Fruit fly (Drosophila melanogaster) whole organism, embryonic: ENCODE data around the gene Trpgamma.

Experiments
- Aef1 ChIP-seq: fragments of 200-800 bp; sonication (Bioruptor generic); IDR thresholded peaks from 3 replicates; pipeline ENCODE4 v1.3.6; 2022; ENCODE audit warnings: missing biosample characterization, missing genetic modification characterization
- BtbVII ChIP-seq: fragments of 200-800 bp; sonication (Bioruptor generic); optimal IDR thresholded peaks from 3 replicates; lab custom pipeline; 2017; ENCODE audit warnings: missing biosample characterization, mild to moderate bottlenecking, missing genetic modification characterization
- CG11504 ChIP-seq: fragments of 200-800 bp; sonication (Bioruptor generic); optimal IDR thresholded peaks from 3 replicates; lab custom pipeline; 2019; ENCODE audit warnings: missing biosample characterization, mild to moderate bottlenecking, missing genetic modification characterization, moderate library complexity
- CG12236 ChIP-seq: fragments of 200-800 bp; sonication (Bioruptor generic); optimal IDR thresholded peaks from 2 replicates; lab custom pipeline; 2016; ENCODE audit warnings: missing biosample characterization, missing genetic modification characterization
- CG14441 ChIP-seq: fragments of 200-800 bp; sonication (Bioruptor generic); IDR thresholded peaks from 2 replicates; pipeline ENCODE4 v1.3.6; 2022; ENCODE audit warnings: missing biosample characterization, missing genetic modification characterization
- CG15269 ChIP-seq: fragments of 200-800 bp; sonication (Bioruptor generic); optimal IDR thresholded peaks from 2 replicates; lab custom pipeline; 2018; ENCODE audit warnings: missing biosample characterization, mild to moderate bottlenecking, missing genetic modification characterization, moderate library complexity
- CG16815 ChIP-seq: fragments of 200-800 bp; sonication (Bioruptor generic); optimal IDR thresholded peaks from 3 replicates; lab custom pipeline; 2017; ENCODE audit warnings: missing biosample characterization, mild to moderate bottlenecking, missing genetic modification characterization
- CG17802 ChIP-seq: fragments of 200-800 bp; sonication (Bioruptor generic); optimal IDR thresholded peaks from 2 replicates; lab custom pipeline; 2018; ENCODE audit warnings: missing biosample characterization, mild to moderate bottlenecking, missing genetic modification characterization, moderate library complexity
- CG18599 ChIP-seq: fragments of 200-800 bp; sonication (Bioruptor generic); optimal IDR thresholded peaks from 3 replicates; lab custom pipeline; 2017; ENCODE audit warnings: missing biosample characterization, missing genetic modification characterization, mild to moderate bottlenecking, moderate library complexity, missing genetic modification reagents
- CG2678 ChIP-seq: fragments of 200-800 bp; sonication (Bioruptor generic); optimal IDR thresholded peaks from 3 replicates; lab custom pipeline; 2019; ENCODE audit warnings: missing biosample characterization, mild to moderate bottlenecking, missing genetic modification characterization, moderate library complexity
- CG2712 ChIP-seq: fragments of 200-800 bp; optimal IDR thresholded peaks from 3 replicates; lab custom pipeline; 2019; ENCODE audit warnings: missing biosample characterization, mild to moderate bottlenecking, missing genetic modification characterization, moderate library complexity
- CG2889 ChIP-seq: fragments of 200-800 bp; sonication (Bioruptor generic); IDR thresholded peaks from 3 replicates; pipeline ENCODE4 v1.3.6; 2022; ENCODE audit warnings: missing biosample characterization, missing genetic modification characterization
- CG31441 ChIP-seq: fragments of 200-800 bp; sonication (Bioruptor generic); IDR thresholded peaks from 2 replicates; pipeline ENCODE4 v1.3.6; 2022; ENCODE audit warnings: missing biosample characterization, missing genetic modification characterization
- CG33557 ChIP-seq: fragments of 200-800 bp; sonication (Bioruptor generic); optimal IDR thresholded peaks from 2 replicates; lab custom pipeline; 2019; ENCODE audit warnings: missing biosample characterization, mild to moderate bottlenecking, missing genetic modification characterization, moderate library complexity
- CG3407 ChIP-seq: fragments of 200-800 bp; sonication (Bioruptor generic); optimal IDR thresholded peaks from 2 replicates; lab custom pipeline; 2018; ENCODE audit warnings: missing biosample characterization, mild to moderate bottlenecking, missing genetic modification characterization
- CG34422 ChIP-seq: fragments of 200-800 bp; sonication (Bioruptor generic); IDR thresholded peaks from 3 replicates; pipeline ENCODE4 v1.3.6; 2022; ENCODE audit warnings: missing biosample characterization, missing genetic modification characterization
- CG4424 ChIP-seq: fragments of 200-800 bp; sonication (Bioruptor generic); optimal IDR thresholded peaks from 3 replicates; lab custom pipeline; 2016; ENCODE audit warnings: missing biosample characterization, missing genetic modification characterization
- CG7786 ChIP-seq: fragments of 200-800 bp; sonication (Bioruptor generic); optimal IDR thresholded peaks from 2 replicates; lab custom pipeline; 2016; ENCODE audit warnings: missing biosample characterization, missing genetic modification characterization
- CG7839 ChIP-seq: fragments of 200-800 bp; sonication (Bioruptor generic); optimal IDR thresholded peaks from 3 replicates; lab custom pipeline; 2018; ENCODE audit warnings: missing biosample characterization, mild to moderate bottlenecking, missing genetic modification characterization, moderate library complexity
- Drgx ChIP-seq: fragments of 200-800 bp; sonication (Bioruptor generic); IDR thresholded peaks from 2 replicates; pipeline ENCODE4 v1.3.6; 2022; ENCODE audit warnings: missing biosample characterization, missing genetic modification characterization
- Hr51 ChIP-seq, 2 experiments: fragments of 200-800 bp; sonication (Bioruptor generic); optimal IDR thresholded peaks; 2 replicates in 1 of 2; 3 replicates in 1 of 2; lab custom pipeline; 2016 to 2018; ENCODE audit warnings: missing biosample characterization in 2 of 2, missing genetic modification characterization in 2 of 2, mild to moderate bottlenecking in 1 of 2, moderate library complexity in 1 of 2
- PHDP ChIP-seq: fragments of 200-800 bp; sonication (Bioruptor generic); optimal IDR thresholded peaks from 3 replicates; lab custom pipeline; 2018; ENCODE audit warnings: missing biosample characterization, mild to moderate bottlenecking, missing genetic modification characterization, moderate library complexity
- Sox100B ChIP-seq: fragments of 200-800 bp; sonication (Bioruptor generic); optimal IDR thresholded peaks from 3 replicates; lab custom pipeline; 2018; ENCODE audit warnings: missing biosample characterization, mild to moderate bottlenecking, missing genetic modification characterization
- Sox102F ChIP-seq: fragments of 200-800 bp; sonication (Bioruptor generic); optimal IDR thresholded peaks from 2 replicates; lab custom pipeline; 2018; ENCODE audit warnings: missing biosample characterization, mild to moderate bottlenecking, missing genetic modification characterization, moderate library complexity
- Xrp1 ChIP-seq: fragments of 200-800 bp; sonication (Bioruptor generic); IDR thresholded peaks from 2 replicates; pipeline ENCODE4 v1.3.6; 2022; ENCODE audit warnings: missing biosample characterization, missing genetic modification characterization
- bsh ChIP-seq, 2 experiments: fragments of 200-800 bp; sonication (Bioruptor generic); optimal IDR thresholded peaks; 2 replicates each; lab custom pipeline; 2017 to 2018; ENCODE audit warnings: mild to moderate bottlenecking in 2 of 2, missing biosample characterization in 2 of 2, missing genetic modification characterization in 2 of 2, moderate library complexity in 1 of 2
- dmrt99B ChIP-seq: fragments of 200-800 bp; sonication (Bioruptor generic); optimal IDR thresholded peaks from 2 replicates; lab custom pipeline; 2018; ENCODE audit warnings: missing biosample characterization, mild to moderate bottlenecking, missing genetic modification characterization, moderate library complexity
- fd64A ChIP-seq: fragments of 200-800 bp; sonication (Bioruptor generic); optimal IDR thresholded peaks from 3 replicates; lab custom pipeline; 2018; ENCODE audit warnings: missing biosample characterization, mild to moderate bottlenecking, missing genetic modification characterization
- gem ChIP-seq: fragments of 200-800 bp; sonication (Bioruptor generic); optimal IDR thresholded peaks from 2 replicates; lab custom pipeline; 2019; ENCODE audit warnings: missing biosample characterization, mild to moderate bottlenecking, missing genetic modification characterization, moderate library complexity
- grau ChIP-seq: fragments of 200-800 bp; optimal IDR thresholded peaks from 3 replicates; lab custom pipeline; 2019; ENCODE audit warnings: missing biosample characterization, mild to moderate bottlenecking, missing genetic modification characterization, moderate library complexity
- hkb ChIP-seq, 2 experiments: fragments of 200-800 bp in 1 of 2; fragments of >200 bp in 1 of 2; sonication (Bioruptor generic) in 1 of 2; IDR thresholded peaks in 1 of 2; optimal IDR thresholded peaks in 1 of 2; 2 replicates each; pipeline versions ENCODE4 v1.3.6 to Lab custom; 2017 to 2022; ENCODE audit warnings: missing biosample characterization in 1 of 2, missing genetic modification characterization in 1 of 2
- lilli ChIP-seq: fragments of 200-800 bp; sonication (Bioruptor generic); optimal IDR thresholded peaks from 3 replicates; lab custom pipeline; 2016; ENCODE audit warnings: missing biosample characterization, missing genetic modification characterization
- nau ChIP-seq: fragments of 200-800 bp; sonication (Bioruptor generic); optimal IDR thresholded peaks from 3 replicates; lab custom pipeline; 2017; ENCODE audit warnings: missing biosample characterization, mild to moderate bottlenecking, missing genetic modification characterization, missing genetic modification reagents
- pan ChIP-seq, 4 experiments: fragments of >200 bp in 3 of 4; fragments of 200-800 bp in 1 of 4; sonication (Bioruptor generic) in 1 of 4; optimal IDR thresholded peaks in 3 of 4; IDR thresholded peaks in 1 of 4; 2 replicates each; pipeline versions ENCODE4 v1.3.6 to Lab custom; 2017 to 2022; ENCODE audit warnings: missing biosample characterization in 2 of 4, missing genetic modification characterization in 2 of 4, mixed read lengths in 1 of 4
- phol ChIP-seq: fragments of 200-800 bp; sonication (Bioruptor generic); optimal IDR thresholded peaks from 3 replicates; lab custom pipeline; 2018; ENCODE audit warnings: missing biosample characterization, mild to moderate bottlenecking, missing genetic modification characterization, moderate library complexity
- prd ChIP-seq, 3 experiments: fragments of >200 bp in 2 of 3; fragments of 200-800 bp in 1 of 3; sonication (Bioruptor generic) in 1 of 3; optimal IDR thresholded peaks in 2 of 3; IDR thresholded peaks in 1 of 3; 2 replicates in 2 of 3; 3 replicates in 1 of 3; pipeline versions ENCODE4 v1.3.6 to Lab custom; 2017 to 2022; ENCODE audit warnings: missing biosample characterization in 1 of 3, missing genetic modification characterization in 1 of 3
- ranshi ChIP-seq: fragments of 200-800 bp; sonication (Bioruptor generic); IDR thresholded peaks from 2 replicates; pipeline ENCODE4 v1.3.6; 2022; ENCODE audit warnings: missing biosample characterization, missing genetic modification characterization
- row ChIP-seq: fragments of 200-800 bp; sonication (Bioruptor generic); IDR thresholded peaks from 3 replicates; pipeline ENCODE4 v1.3.6; 2022; ENCODE audit warnings: missing biosample characterization, missing genetic modification characterization
- wdn ChIP-seq: fragments of 200-800 bp; sonication (Bioruptor generic); IDR thresholded peaks from 2 replicates; pipeline ENCODE4 v1.3.6; 2022; ENCODE audit warnings: missing biosample characterization, missing genetic modification characterization

The Trpgamma gene

dm6 chr2L:16637335-16637734 lies 39.2 kb downstream of the Trpgamma start (continued):
- TF ChIP-seq ranshi, result no peak
- no peak for TF ChIP-seq BtbVII (GFP tag; lab: Kevin White, UChicago)
- TF ChIP-seq CG33557 (GFP tag; lab: Kevin White, UChicago), result peak; percentile 41
- TF ChIP-seq fd64A (GFP tag; lab: Kevin White, UChicago), result peak; percentile 11
- peak; percentile 19 for TF ChIP-seq CG3407
- TF ChIP-seq, all 482 proteins: peak for 9

DNA sequence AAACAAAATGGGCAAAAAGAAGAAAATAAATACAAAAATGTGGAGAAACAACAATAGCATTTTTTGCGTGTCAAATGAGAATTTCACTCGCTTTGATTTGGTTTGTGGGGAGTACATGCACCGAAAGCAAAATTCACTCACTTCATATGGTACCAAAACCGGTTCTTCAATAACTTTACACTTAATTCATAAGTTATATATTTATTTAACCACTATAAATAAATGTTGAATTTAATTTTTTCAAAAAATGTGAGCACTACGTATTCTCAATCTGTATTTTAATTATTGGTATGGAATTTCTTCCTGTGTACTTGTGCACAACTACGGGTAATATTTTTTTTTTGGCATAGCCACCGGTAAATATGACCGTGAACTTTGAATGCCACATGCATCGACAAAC lies 47.3 kb downstream of the Trpgamma start:
- TF ChIP-seq prd (optimal IDR thresholded peaks at IDR 0.05; lab: Kevin White, UChicago) (no peak), prd (GFP tag; IDR thresholded peaks at IDR 0.05; lab: Robert Waterston, UW) (0 out of 3 replicates have a peak, but pooled peaks have one; percentile 12), CG15269 (tag; lab: Kevin White, UChicago) (peak; percentile 4), bsh (GFP tag; optimal IDR thresholded peaks at IDR 0.05; lab: Kevin White, UChicago) (peak in 1 of 2 experiments; percentile 0), pan (optimal IDR thresholded peaks at IDR 0.05; lab: Kevin White, UChicago) (no peak), pan (GFP tag; optimal IDR thresholded peaks at IDR 0.05 in 1 of 2, IDR thresholded peaks at IDR 0.05 in 1 of 2) (peak in 1 of 2 experiments; percentile 23), CG14441 (no peak), Drgx (GFP tag; lab: Robert Waterston, UW) (peak; percentile 44), Sox100B (peak; percentile 15), nau (no peak), row (GFP tag; lab: Robert Waterston, UW) (peak; percentile 47; the same call in 2 of the 3 replicates), CG31441 (0 out of 2 replicates have a peak, but pooled peaks have one; percentile 15), Hr51 (GFP tag; optimal IDR thresholded peaks at IDR 0.05; lab: Kevin White, UChicago) (peak in 1 of 2 experiments; percentile 24), wdn (GFP tag; lab: Robert Waterston, UW) (no peak), CG4424 (GFP tag; lab: Kevin White, UChicago) (peak; percentile 7), CG11504 (tag; lab: Kevin White, UChicago) (peak; percentile 37), Aef1 (GFP tag; lab: Robert Waterston, UW) (0 out of 3 replicates have a peak, but pooled peaks have one; percentile 22), Sox102F (GFP tag; lab: Kevin White, UChicago) (peak; percentile 19), CG17802 (no peak), dmrt99B (peak; percentile 28), CG16815 (no peak), CG2712 (peak; percentile 15), Xrp1 (GFP tag; lab: Robert Waterston, UW) (peak; percentile 51; the same call in 1 of the 2 replicates), phol (tag; lab: Kevin White, UChicago) (peak; percentile 7), gem (tag; lab: Kevin White, UChicago) (peak; percentile 54), grau (tag; lab: Kevin White, UChicago) (peak; percentile 11), CG2678 (tag; lab: Kevin White, UChicago) (peak; percentile 9), CG7839 (tag; lab: Kevin White, UChicago) (peak; percentile 8), CG7786 (GFP tag; lab: Kevin White, UChicago) (no peak), hkb (optimal IDR thresholded peaks at IDR 0.05; lab: Kevin White, UChicago) (no peak), hkb (GFP tag; IDR thresholded peaks at IDR 0.05; lab: Robert Waterston, UW) (peak; percentile 64), CG2889 (GFP tag; lab: Robert Waterston, UW) (0 out of 3 replicates have a peak, but pooled peaks have one; percentile 7), CG18599 (GFP tag; lab: Kevin White, UChicago) (peak; percentile 6), PHDP (peak; percentile 18), CG34422 (0 out of 3 replicates have a peak, but pooled peaks have one; percentile 20), ranshi (0 out of 2 replicates have a peak, but pooled peaks have one; percentile 22), CG12236 (GFP tag; lab: Kevin White, UChicago) (no peak), lilli (no peak)
